Worm (Caenorhabditis elegans) whole organism, young adult: Measurements from ENCODE around the gene ZK1248.5.

Experiments used
- B0035.1 ChIP-seq: sonication (generic microtip); optimal IDR thresholded peaks from 2 replicates; lab custom pipeline; 2016; ENCODE audit warnings: missing genetic modification characterization, mild to moderate bottlenecking, missing compliant biosample characterization, missing genotype, missing genetic modification reagents
- B0261.1 ChIP-seq: sonication (generic microtip); optimal IDR thresholded peaks from 2 replicates; lab custom pipeline; 2016; ENCODE audit warnings: mild to moderate bottlenecking, missing genetic modification characterization, moderate library complexity, missing compliant biosample characterization
- C17E4.6 ChIP-seq: fragments of 200-800 bp; sonication (Bioruptor generic); IDR thresholded peaks from 2 replicates; pipeline ENCODE4 v1.3.6; 2022; ENCODE audit warnings: missing genetic modification reagents, missing genetic modification characterization, missing compliant biosample characterization
- F10E7.11 ChIP-seq: sonication (generic microtip); optimal IDR thresholded peaks from 2 replicates; lab custom pipeline; 2017; ENCODE audit warnings: mild to moderate bottlenecking, missing genetic modification characterization, moderate library complexity, missing compliant biosample characterization
- F52B5.7 ChIP-seq: sonication (generic microtip); optimal IDR thresholded peaks from 2 replicates; lab custom pipeline; 2016; ENCODE audit warnings: mild to moderate bottlenecking, missing genetic modification characterization, missing compliant biosample characterization
- F57A8.1 ChIP-seq: fragments of 200-800 bp; sonication (Bioruptor generic); optimal IDR thresholded peaks from 2 replicates; lab custom pipeline; 2018; ENCODE audit warnings: mild to moderate bottlenecking, missing genetic modification characterization, moderate library complexity, missing compliant biosample characterization
- F57C9.4 ChIP-seq: sonication (generic microtip); optimal IDR thresholded peaks from 2 replicates; lab custom pipeline; 2017; ENCODE audit warnings: mild to moderate bottlenecking, missing genetic modification characterization, missing compliant biosample characterization
- T26A5.8 ChIP-seq: sonication (generic microtip); optimal IDR thresholded peaks from 2 replicates; lab custom pipeline; 2016; ENCODE audit warnings: missing genetic modification characterization, missing compliant biosample characterization
- Y53F4B.3 ChIP-seq: fragments of 200-800 bp; sonication (Bioruptor generic); IDR thresholded peaks from 2 replicates; pipeline ENCODE4 v1.3.6; 2022; ENCODE audit warnings: missing genetic modification reagents, missing genetic modification characterization, missing compliant biosample characterization
- Y56A3A.18 ChIP-seq: fragments of 200-800 bp; sonication (Bioruptor generic); IDR thresholded peaks from 2 replicates; pipeline ENCODE4 v1.3.6; 2022; ENCODE audit warnings: missing genetic modification reagents, missing genetic modification characterization, missing compliant biosample characterization
- Y67H2A.10 ChIP-seq: fragments of 200-800 bp; sonication (Bioruptor generic); conservative IDR thresholded peaks from 2 replicates; pipeline ENCODE4 v1.3.6; 2022; ENCODE audit warnings: missing genetic modification reagents, missing genetic modification characterization, missing compliant biosample characterization
- athp-1 ChIP-seq: sonication (generic microtip); optimal IDR thresholded peaks from 2 replicates; lab custom pipeline; 2017; ENCODE audit warnings: mild to moderate bottlenecking, missing genetic modification characterization, missing compliant biosample characterization
- attf-3 ChIP-seq: fragments of 200-800 bp; sonication (Bioruptor generic); conservative IDR thresholded peaks from 2 replicates; pipeline ENCODE4 v1.3.6; 2022; ENCODE audit warnings: missing genetic modification reagents, missing genetic modification characterization, missing compliant biosample characterization
- attf-6 ChIP-seq: fragments of 200-800 bp; sonication (Bioruptor generic); IDR thresholded peaks from 2 replicates; pipeline ENCODE4 v1.3.6; 2022; ENCODE audit warnings: missing genetic modification reagents, missing genetic modification characterization, missing compliant biosample characterization
- bed-1 ChIP-seq: fragments of 200-800 bp; sonication (Bioruptor generic); IDR thresholded peaks from 2 replicates; pipeline ENCODE4 v1.3.6; 2022; ENCODE audit warnings: missing genetic modification reagents, missing genetic modification characterization, missing compliant biosample characterization
- ccch-3 ChIP-seq: fragments of 200-800 bp; sonication (Bioruptor generic); optimal IDR thresholded peaks from 2 replicates; lab custom pipeline; 2018; ENCODE audit warnings: mild to moderate bottlenecking, missing genetic modification characterization, missing compliant biosample characterization
- cebp-1 ChIP-seq, 2 experiments: fragments of 200-800 bp in 1 of 2; sonication (Bioruptor generic) in 1 of 2; sonication (generic microtip) in 1 of 2; IDR thresholded peaks in 1 of 2; optimal IDR thresholded peaks in 1 of 2; 2 replicates each; pipeline versions ENCODE4 v1.3.6 to Lab custom; 2017 to 2022; ENCODE audit warnings: missing compliant biosample characterization in 2 of 2, missing genetic modification characterization in 2 of 2, mild to moderate bottlenecking in 1 of 2, missing genetic modification reagents in 1 of 2, moderate library complexity in 1 of 2
- ceh-100 ChIP-seq: fragments of 200-800 bp; sonication (Bioruptor generic); IDR thresholded peaks from 2 replicates; pipeline ENCODE4 v1.3.6; 2022; ENCODE audit warnings: missing genetic modification reagents, missing genetic modification characterization, missing compliant biosample characterization
- ceh-27 ChIP-seq: fragments of 200-800 bp; sonication (Bioruptor generic); optimal IDR thresholded peaks from 2 replicates; lab custom pipeline; 2018; ENCODE audit warnings: mild to moderate bottlenecking, missing genetic modification characterization, moderate library complexity, missing compliant biosample characterization
- ceh-58 ChIP-seq: fragments of 200-800 bp; sonication (Bioruptor generic); IDR thresholded peaks from 2 replicates; pipeline ENCODE4 v1.3.6; 2022; ENCODE audit warnings: missing genetic modification characterization, missing compliant biosample characterization
- die-1 ChIP-seq: sonication (generic microtip); optimal IDR thresholded peaks from 2 replicates; lab custom pipeline; 2016; ENCODE audit warnings: missing genotype, mild to moderate bottlenecking, missing genetic modification characterization, missing compliant biosample characterization
- dpff-1 ChIP-seq: sonication (generic microtip); optimal IDR thresholded peaks from 2 replicates; lab custom pipeline; 2017; ENCODE audit warnings: mild to moderate bottlenecking, missing genetic modification characterization, missing compliant biosample characterization
- egl-44 ChIP-seq: fragments of 200-800 bp; sonication (Bioruptor generic); IDR thresholded peaks from 2 replicates; pipeline ENCODE4 v1.3.6; 2022; ENCODE audit warnings: missing genetic modification reagents, missing genetic modification characterization, missing compliant biosample characterization
- gei-17 ChIP-seq: fragments of 200-800 bp; sonication (Bioruptor generic); optimal IDR thresholded peaks from 2 replicates; lab custom pipeline; 2018; ENCODE audit warnings: mild to moderate bottlenecking, missing genetic modification characterization, missing compliant biosample characterization
- hmg-20 ChIP-seq: fragments of 200-800 bp; sonication (Bioruptor generic); IDR thresholded peaks from 2 replicates; pipeline ENCODE4 v1.3.6; 2022; ENCODE audit warnings: missing genetic modification reagents, missing genetic modification characterization, missing compliant biosample characterization
- hsf-1 ChIP-seq: fragments of 200-800 bp; sonication (Bioruptor generic); IDR thresholded peaks from 2 replicates; pipeline ENCODE4 v1.3.6; 2022; ENCODE audit warnings: missing genetic modification reagents, missing genetic modification characterization, missing compliant biosample characterization
- let-526 ChIP-seq: fragments of 200-800 bp; sonication (Bioruptor generic); IDR thresholded peaks from 2 replicates; pipeline ENCODE4 v1.3.6; 2022; ENCODE audit warnings: missing genetic modification reagents, missing genetic modification characterization, missing compliant biosample characterization
- let-607 ChIP-seq, 2 experiments: fragments of 200-800 bp in 1 of 2; sonication (Bioruptor generic) in 1 of 2; sonication (generic microtip) in 1 of 2; optimal IDR thresholded peaks; 2 replicates each; lab custom pipeline; 2016 to 2018; ENCODE audit warnings: mild to moderate bottlenecking in 2 of 2, missing compliant biosample characterization in 2 of 2, missing genetic modification characterization in 2 of 2, moderate library complexity in 2 of 2, missing genotype in 1 of 2
- lsy-27 ChIP-seq: sonication (generic microtip); optimal IDR thresholded peaks from 2 replicates; lab custom pipeline; 2017; ENCODE audit warnings: missing genetic modification characterization, mild to moderate bottlenecking, missing compliant biosample characterization, antibody characterized with exemption, missing genotype, borderline replicate concordance; ENCODE audit not compliant: insufficient read depth
- madf-8 ChIP-seq: fragments of 200-800 bp; sonication (Bioruptor generic); conservative IDR thresholded peaks from 2 replicates; pipeline ENCODE4 v1.3.6; 2022; ENCODE audit warnings: missing genetic modification reagents, missing genetic modification characterization, missing compliant biosample characterization
- nfya-1 ChIP-seq: sonication (generic microtip); optimal IDR thresholded peaks from 2 replicates; lab custom pipeline; 2017; ENCODE audit warnings: antibody characterized with exemption, missing compliant biosample characterization, missing genetic modification characterization, borderline replicate concordance; ENCODE audit not compliant: insufficient read depth
- nfya-2 ChIP-seq: fragments of 200-800 bp; sonication (Bioruptor generic); IDR thresholded peaks from 2 replicates; pipeline ENCODE4 v1.3.6; 2022; ENCODE audit warnings: missing genetic modification reagents, missing genetic modification characterization, missing compliant biosample characterization
- nfyb-1 ChIP-seq: fragments of 200-800 bp; sonication (Bioruptor generic); IDR thresholded peaks from 2 replicates; pipeline ENCODE4 v1.3.6; 2022; ENCODE audit warnings: missing genetic modification reagents, missing genetic modification characterization, missing compliant biosample characterization
- nhr-179 ChIP-seq: sonication (generic microtip); optimal IDR thresholded peaks from 2 replicates; lab custom pipeline; 2016; ENCODE audit warnings: mild to moderate bottlenecking, missing genetic modification characterization, missing compliant biosample characterization
- nhr-27 ChIP-seq: fragments of 200-800 bp; sonication (Bioruptor generic); optimal IDR thresholded peaks from 2 replicates; lab custom pipeline; 2018; ENCODE audit warnings: mild to moderate bottlenecking, missing genetic modification characterization, moderate library complexity, missing compliant biosample characterization
- nhr-90 ChIP-seq: sonication (generic microtip); optimal IDR thresholded peaks from 2 replicates; lab custom pipeline; 2016; ENCODE audit warnings: missing genotype, mild to moderate bottlenecking, missing genetic modification characterization, missing compliant biosample characterization
- rcor-1 ChIP-seq: fragments of 200-800 bp; sonication (Bioruptor generic); IDR thresholded peaks from 2 replicates; pipeline ENCODE4 v1.3.6; 2022; ENCODE audit warnings: missing genetic modification reagents, missing genetic modification characterization, missing compliant biosample characterization
- repo-1 ChIP-seq: sonication (generic microtip); optimal IDR thresholded peaks from 2 replicates; lab custom pipeline; 2017; ENCODE audit warnings: mild to moderate bottlenecking, missing genetic modification characterization, missing compliant biosample characterization
- rpc-1 ChIP-seq, 2 experiments: fragments of 150-350 bp in 1 of 2; sonication (generic microtip) in 1 of 2; optimal IDR thresholded peaks; 2 replicates each; lab custom pipeline; 2014 to 2018; ENCODE audit warnings: missing biosample characterization in 1 of 2, missing genetic modification characterization in 1 of 2, missing genetic modification reagents in 1 of 2, missing genotype in 1 of 2
- sdz-38 ChIP-seq: sonication (generic microtip); optimal IDR thresholded peaks from 2 replicates; lab custom pipeline; 2016; ENCODE audit warnings: missing genotype, missing genetic modification characterization, missing compliant biosample characterization
- snpc-1.3 ChIP-seq: sonication (generic microtip); optimal IDR thresholded peaks from 2 replicates; lab custom pipeline; 2017; ENCODE audit warnings: missing genetic modification characterization, mild to moderate bottlenecking, missing compliant biosample characterization, antibody characterized with exemption, moderate library complexity, missing genotype, missing genetic modification reagents; ENCODE audit not compliant: insufficient read depth
- snpc-4 ChIP-seq, 5 experiments: fragments of 150-350 bp in 1 of 5; sonication (generic microtip) in 4 of 5; optimal IDR thresholded peaks; 2 replicates each; lab custom pipeline; 2014 to 2018; ENCODE audit warnings: missing genetic modification characterization in 5 of 5, missing biosample characterization in 3 of 5, antibody characterized with exemption in 2 of 5, mild to moderate bottlenecking in 2 of 5, missing compliant biosample characterization in 2 of 5, missing genotype in 2 of 5, moderate library complexity in 2 of 5, missing genetic modification reagents in 1 of 5
- xnd-1 ChIP-seq: sonication (generic microtip); optimal IDR thresholded peaks from 2 replicates; lab custom pipeline; 2016; ENCODE audit warnings: missing genotype, missing genetic modification reagents, missing genetic modification characterization, missing compliant biosample characterization
- zfh-2 ChIP-seq: fragments of 200-800 bp; sonication (Bioruptor generic); conservative IDR thresholded peaks from 2 replicates; pipeline ENCODE4 v1.3.6; 2022; ENCODE audit warnings: missing genetic modification reagents, missing genetic modification characterization, missing compliant biosample characterization
- zim-3 ChIP-seq: sonication (generic microtip); optimal IDR thresholded peaks from 2 replicates; lab custom pipeline; 2017; ENCODE audit warnings: mild to moderate bottlenecking, missing genetic modification characterization, moderate library complexity, missing compliant biosample characterization
- ztf-26 ChIP-seq: sonication (generic microtip); optimal IDR thresholded peaks from 2 replicates; lab custom pipeline; 2017; ENCODE audit warnings: missing genetic modification characterization, missing compliant biosample characterization

Gene ZK1248.5

DNA sequence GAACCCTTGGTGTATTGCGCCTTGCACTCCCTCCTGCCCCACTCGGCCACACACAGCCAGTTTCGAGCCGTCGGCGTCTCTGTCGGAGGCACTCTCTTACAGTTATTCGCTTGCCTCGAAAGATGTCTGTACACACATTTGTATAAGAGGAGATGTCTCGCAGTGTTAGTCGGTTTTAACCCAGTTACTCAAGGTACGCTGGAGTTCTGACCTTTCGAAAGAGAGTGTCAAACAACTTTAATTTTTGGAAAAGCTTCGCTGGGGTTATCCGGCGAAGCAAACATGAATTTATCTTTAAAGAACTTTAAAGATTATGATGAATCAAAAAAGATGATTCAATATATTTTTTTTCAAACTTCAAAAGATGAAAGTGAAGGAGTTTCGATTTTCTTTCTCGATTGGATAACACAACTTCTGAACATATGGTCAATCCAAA lies 34.4 kb downstream of the ZK1248.5 start (continued):
- TF ChIP-seq ccch-3 (GFP tag; lab: Kevin White, UChicago): peak; percentile 31
- peak; percentile 90 for TF ChIP-seq Y67H2A.10 (GFP tag; lab: Robert Waterston, UW)
- TF ChIP-seq nfya-1 (tag; lab: Kevin White, UChicago): no peak
- TF ChIP-seq C17E4.6: peak; percentile 99
- peak; percentile 82 for TF ChIP-seq hsf-1
- TF ChIP-seq xnd-1 (tag; lab: Kevin White, UChicago): peak; percentile 71
- TF ChIP-seq ztf-26 (tag; lab: Kevin White, UChicago): peak; percentile 98
- peak; percentile 100 for TF ChIP-seq attf-6 (GFP tag; lab: Robert Waterston, UW)
- TF ChIP-seq zfh-2 (GFP tag; lab: Robert Waterston, UW): peak; percentile 97
- TF ChIP-seq nhr-27 (tag; lab: Kevin White, UChicago): peak; percentile 93
- TF ChIP-seq attf-3 (GFP tag; lab: Robert Waterston, UW): peak; percentile 84
- TF ChIP-seq dpff-1 (tag; lab: Kevin White, UChicago): peak; percentile 81
- TF ChIP-seq snpc-1.3 (tag; lab: Kevin White, UChicago): peak; percentile 96
- peak; percentile 58 for TF ChIP-seq B0261.1 (tag; lab: Kevin White, UChicago)
- TF ChIP-seq B0035.1 (tag; lab: Kevin White, UChicago): peak; percentile 97
- peak; percentile 96 for TF ChIP-seq F57C9.4 (tag; lab: Kevin White, UChicago)
- TF ChIP-seq nhr-179 (tag; lab: Kevin White, UChicago): peak; percentile 78
- TF ChIP-seq rcor-1: peak; percentile 99
- TF ChIP-seq madf-8 (GFP tag; lab: Robert Waterston, UW): peak; percentile 84
- TF ChIP-seq egl-44 (GFP tag; lab: Robert Waterston, UW): peak; percentile 95
- peak; percentile 95 for TF ChIP-seq athp-1 (tag; lab: Kevin White, UChicago)
- peak; percentile 81 for TF ChIP-seq T26A5.8
- TF ChIP-seq nfya-2 (GFP tag; lab: Robert Waterston, UW): peak; percentile 76; the same call in 1 of the 2 replicates
- peak; percentile 98 for TF ChIP-seq Y56A3A.18 (GFP tag; lab: Robert Waterston, UW)
- peak; percentile 97 for TF ChIP-seq hmg-20 (GFP tag; lab: Robert Waterston, UW)
- TF ChIP-seq rpc-1 (optimal IDR thresholded peaks at IDR 0.05; lab: Kevin White, UChicago): peak; percentile 21
- peak; percentile 29 for TF ChIP-seq rpc-1 (tag; optimal IDR thresholded peaks at IDR 0.05; lab: Kevin White, UChicago)
- peak; percentile 100 for TF ChIP-seq repo-1 (tag; lab: Kevin White, UChicago)
- peak; percentile 61; the same call in 1 of the 2 replicates for TF ChIP-seq ceh-58 (GFP tag; lab: Robert Waterston, UW)
- peak; percentile 59 for TF ChIP-seq sdz-38
- peak; percentile 93 for TF ChIP-seq lsy-27 (tag; lab: Kevin White, UChicago)
- peak; percentile 99 for TF ChIP-seq nfyb-1 (GFP tag; lab: Robert Waterston, UW)
- TF ChIP-seq Y53F4B.3 (GFP tag; lab: Robert Waterston, UW): peak; percentile 81
- peak; percentile 87 for TF ChIP-seq F57A8.1 (GFP tag; lab: Kevin White, UChicago)
- peak; percentile 88 for TF ChIP-seq F10E7.11 (tag; lab: Kevin White, UChicago)
- peak; percentile 95 for TF ChIP-seq gei-17 (GFP tag; lab: Kevin White, UChicago)
- peak; percentile 95 for TF ChIP-seq zim-3 (tag; lab: Kevin White, UChicago)
- peak; percentile 97 for TF ChIP-seq let-526 (GFP tag; lab: Robert Waterston, UW)
- TF ChIP-seq snpc-4 (GFP tag; optimal IDR thresholded peaks at IDR 0.05; lab: Kevin White, UChicago): peak; percentile 100
- TF ChIP-seq snpc-4 (tag; optimal IDR thresholded peaks at IDR 0.05; lab: Kevin White, UChicago): peak; percentile 100
- peak; percentile 77; the same call in 1 of the 2 replicates for TF ChIP-seq bed-1 (GFP tag; lab: Robert Waterston, UW)
- TF ChIP-seq let-607 (tag; optimal IDR thresholded peaks at IDR 0.05; lab: Kevin White, UChicago): peak; percentile 83 to 94
- peak; percentile 98 for TF ChIP-seq F52B5.7 (tag; lab: Kevin White, UChicago)
- TF ChIP-seq ceh-27 (GFP tag; lab: Kevin White, UChicago): peak; percentile 99
- TF ChIP-seq ceh-100 (GFP tag; lab: Robert Waterston, UW): peak; percentile 95
- peak; percentile 88 for TF ChIP-seq die-1
- peak; percentile 91 for TF ChIP-seq nhr-90 (tag; lab: Kevin White, UChicago)
- peak; percentile 91 for TF ChIP-seq cebp-1 (GFP tag; IDR thresholded peaks at IDR 0.05; lab: Robert Waterston, UW)
- TF ChIP-seq cebp-1 (tag; optimal IDR thresholded peaks at IDR 0.05; lab: Kevin White, UChicago): peak; percentile 98
